Worm (Caenorhabditis elegans) whole organism, L1 larva: ENCODE results near the gene srxa-13.

ENCODE experiments used
- C04F5.9 ChIP-seq: sonication (generic microtip); optimal IDR thresholded peaks from 2 replicates; lab custom pipeline; 2016; ENCODE audit warnings: missing genetic modification characterization, missing compliant biosample characterization
- aly-2 ChIP-seq: fragments of 150-350 bp; optimal IDR thresholded peaks from 2 replicates; lab custom pipeline; 2014; ENCODE audit warnings: missing biosample characterization, missing genetic modification characterization
- blmp-1 ChIP-seq: fragments of 150-350 bp; optimal IDR thresholded peaks from 2 replicates; lab custom pipeline; 2014; ENCODE audit warnings: missing biosample characterization, missing genetic modification characterization
- ceh-63 ChIP-seq: fragments of 200-800 bp; sonication (Bioruptor generic); optimal IDR thresholded peaks from 2 replicates; lab custom pipeline; 2018; ENCODE audit warnings: mild to moderate bottlenecking, missing genetic modification characterization, missing compliant biosample characterization
- efl-1 ChIP-seq, 4 experiments: fragments of 150-350 bp; optimal IDR thresholded peaks in 3 of 4; peaks in 1 of 4; 1 replicate in 1 of 4; 2 replicates in 3 of 4; lab custom pipeline; 2014; ENCODE audit warnings: missing biosample characterization in 2 of 4, missing genetic modification characterization in 2 of 4, missing genetic modification reagents in 2 of 4
- elt-3 ChIP-seq, 6 experiments: fragments of 150-350 bp in 1 of 6; sonication (generic microtip); optimal IDR thresholded peaks; 2 replicates each; lab custom pipeline; 2017 to 2018; ENCODE audit warnings: missing biosample characterization in 6 of 6, missing genetic modification characterization in 6 of 6, inconsistent platforms in 1 of 6
- grh-1 ChIP-seq: fragments of 200-800 bp; sonication (Bioruptor generic); IDR thresholded peaks from 2 replicates; pipeline ENCODE4 v1.3.6; 2022; ENCODE audit warnings: missing genetic modification reagents, missing genetic modification characterization, missing compliant biosample characterization
- hlh-17 ChIP-seq: fragments of 200-800 bp; sonication (Bioruptor generic); optimal IDR thresholded peaks from 2 replicates; lab custom pipeline; 2018; ENCODE audit warnings: missing genetic modification characterization, mild to moderate bottlenecking, missing compliant biosample characterization, moderate library complexity, borderline replicate concordance
- lin-14 ChIP-seq: fragments of 200-800 bp; sonication (Bioruptor generic); optimal IDR thresholded peaks from 2 replicates; lab custom pipeline; 2018; ENCODE audit warnings: mild to moderate bottlenecking, missing genetic modification characterization, moderate library complexity, missing compliant biosample characterization
- nhr-19 ChIP-seq: fragments of 200-800 bp; sonication (Bioruptor generic); conservative IDR thresholded peaks from 2 replicates; pipeline ENCODE4 v1.3.6; 2022; ENCODE audit warnings: missing genetic modification characterization, missing compliant biosample characterization
- nhr-77 ChIP-seq: fragments of 150-350 bp; optimal IDR thresholded peaks from 2 replicates; lab custom pipeline; 2014; ENCODE audit warnings: missing biosample characterization, missing genetic modification characterization
- nhr-85 ChIP-seq: sonication (generic microtip); peaks from one replicate; lab custom pipeline; 2016; ENCODE audit warnings: missing genetic modification characterization, inconsistent platforms, missing compliant biosample characterization
- pag-3 ChIP-seq: sonication (generic microtip); optimal IDR thresholded peaks from 2 replicates; lab custom pipeline; 2017; ENCODE audit warnings: missing genetic modification characterization, mild to moderate bottlenecking, missing compliant biosample characterization, antibody characterized with exemption, borderline replicate concordance; ENCODE audit not compliant: insufficient read depth
- pqm-1 ChIP-seq: sonication (generic microtip); optimal IDR thresholded peaks from 3 replicates; lab custom pipeline; 2017; ENCODE audit warnings: missing biosample characterization, missing genetic modification characterization
- rnt-1 ChIP-seq: sonication (generic microtip); optimal IDR thresholded peaks from 2 replicates; lab custom pipeline; 2016; ENCODE audit warnings: mild to moderate bottlenecking, missing genetic modification characterization, moderate library complexity, missing compliant biosample characterization
- snu-23 ChIP-seq: sonication (generic microtip); optimal IDR thresholded peaks from 2 replicates; lab custom pipeline; 2016; ENCODE audit warnings: missing genetic modification characterization, missing compliant biosample characterization
- tbx-2 ChIP-seq: sonication (generic microtip); optimal IDR thresholded peaks from 2 replicates; lab custom pipeline; 2016; ENCODE audit warnings: missing genetic modification characterization, missing compliant biosample characterization
- unc-130 ChIP-seq: fragments of 150-350 bp; optimal IDR thresholded peaks from 2 replicates; lab custom pipeline; 2017; ENCODE audit warnings: missing biosample characterization, missing genetic modification characterization, inconsistent platforms
- zip-4 ChIP-seq: fragments of 200-800 bp; sonication (Bioruptor generic); optimal IDR thresholded peaks from 2 replicates; lab custom pipeline; 2018; ENCODE audit warnings: mild to moderate bottlenecking, missing genetic modification characterization, moderate library complexity, missing compliant biosample characterization

The srxa-13 gene

DNA sequence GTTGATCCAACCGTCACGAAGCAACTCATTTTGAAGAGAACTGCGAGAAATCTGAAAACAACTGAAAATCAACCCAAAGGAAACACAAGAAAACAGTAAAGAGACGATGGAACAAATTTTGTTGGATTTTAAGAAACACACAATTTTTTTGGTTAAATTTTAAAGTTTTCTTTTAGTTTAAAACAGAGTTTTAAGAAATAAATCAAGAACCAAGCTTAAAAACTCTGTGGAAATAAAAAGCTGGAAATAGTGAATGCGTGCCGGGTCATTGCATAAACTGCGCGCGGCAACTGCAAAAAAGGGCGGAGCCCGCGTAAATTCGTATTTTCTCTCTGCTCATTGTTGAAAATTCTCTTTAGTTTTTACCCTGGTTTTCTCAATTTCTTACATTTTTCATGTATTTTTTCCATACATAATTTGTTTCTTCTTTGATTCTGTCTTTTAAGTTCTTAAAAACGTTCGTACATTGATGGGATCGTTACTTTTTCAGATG, 32.4 kb downstream of the srxa-13 start, which contains the start of the genes algn-13 and R10D12.13 (continued):
- TF ChIP-seq pag-3 (tag; lab: Kevin White, UChicago) (no peak), grh-1 (GFP tag; lab: Robert Waterston, UW) (0 out of 2 replicates have a peak, but pooled peaks have one; percentile 26), nhr-19 (GFP tag; lab: Robert Waterston, UW) (peak; percentile 52), rnt-1 (tag; lab: Kevin White, UChicago) (peak; percentile 82), unc-130 (tag; lab: Kevin White, UChicago) (peak; percentile 75), nhr-85 (tag; lab: Kevin White, UChicago) (peak; percentile 74), snu-23 (peak; percentile 67), tbx-2 (tag; lab: Kevin White, UChicago) (peak; percentile 36)

DNA sequence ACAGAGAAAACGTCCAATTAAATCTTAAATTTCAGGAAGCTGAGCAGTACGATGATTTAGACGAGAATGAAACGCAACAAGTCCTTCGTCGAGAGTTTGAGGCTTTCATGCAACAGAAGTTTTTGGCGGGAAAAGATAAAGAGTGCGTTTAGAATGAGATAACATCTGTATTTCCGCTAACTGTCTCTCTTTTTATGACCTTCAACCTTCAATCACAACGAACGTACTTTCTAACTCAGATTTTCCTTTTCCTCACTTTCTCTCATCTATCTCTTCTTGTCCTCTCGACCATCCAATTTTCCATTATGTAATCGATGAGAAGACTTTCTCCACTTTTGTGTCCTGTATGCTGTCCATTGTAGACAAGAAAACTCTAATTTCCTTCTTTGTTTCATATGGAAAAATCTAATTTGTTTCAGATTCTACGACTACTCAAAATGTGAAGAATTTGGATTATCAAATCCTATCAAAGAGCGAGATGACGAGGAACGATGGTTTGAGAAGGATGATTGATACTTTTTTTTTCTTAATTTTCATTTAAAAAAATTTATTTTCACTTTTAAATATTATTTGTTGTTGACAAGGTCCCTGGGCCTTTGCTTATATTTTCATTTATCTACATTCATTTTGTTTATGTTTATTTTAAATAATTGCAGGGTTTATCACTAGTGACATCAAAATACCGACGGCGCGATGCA, 33.8 kb downstream of the srxa-13 start, which contains the start of gene sao-1:
Gene sao-1 (plus strand): TSS at position 648 of the 698 bp plus-strand sequence.
- TF ChIP-seq C04F5.9 (tag; lab: Kevin White, UChicago) (no peak), aly-2 (tag; lab: Kevin White, UChicago) (no peak), blmp-1 (peak; percentile 98), tbx-2 (tag; lab: Kevin White, UChicago) (no peak), ceh-63 (GFP tag; lab: Kevin White, UChicago) (no peak), pqm-1 (tag; lab: Kevin White, UChicago) (no peak), lin-14 (GFP tag; lab: Kevin White, UChicago) (peak; percentile 56), elt-3 (tag; optimal IDR thresholded peaks at IDR 0.05; lab: Kevin White, UChicago) (peak in 2 of 6 experiments; percentile 10 to 20), nhr-77 (tag; lab: Kevin White, UChicago) (no peak), nhr-85 (tag; lab: Kevin White, UChicago) (peak; percentile 81)

DNA sequence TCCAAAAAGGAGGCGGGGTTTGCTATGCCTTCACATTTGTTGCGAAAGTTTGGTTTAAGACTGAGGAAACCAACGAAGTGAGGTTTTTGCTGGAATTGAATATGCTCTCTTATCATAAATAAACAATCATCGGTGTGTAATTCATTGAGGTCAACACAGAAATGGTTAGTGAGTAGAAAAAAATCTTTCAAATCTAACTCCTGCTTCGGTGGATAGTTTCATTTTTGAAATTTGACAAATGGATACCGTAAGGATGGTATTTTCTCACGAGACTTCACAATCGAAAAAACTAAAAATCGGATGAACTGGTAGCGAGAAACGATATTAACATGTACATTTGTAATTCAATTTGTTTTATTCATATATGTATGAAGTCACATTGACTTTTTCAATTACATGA, 51.2 kb downstream of the srxa-13 start, which contains the start of gene eol-1:
Gene eol-1 (minus strand): TSS at position 101 of the 400 bp plus-strand sequence.
- no peak for TF ChIP-seq zip-4
- no peak for TF ChIP-seq efl-1 (optimal IDR thresholded peaks at IDR 0.05; lab: Kevin White, UChicago)
- peak in 1 of 2 experiments; percentile 81 for TF ChIP-seq efl-1 (GFP tag; optimal IDR thresholded peaks at IDR 0.05 in 1 of 2; lab: Kevin White, UChicago)
- TF ChIP-seq hlh-17 (GFP tag; lab: Kevin White, UChicago) = no peak
